Worm (Caenorhabditis elegans) whole organism, young adult: ENCODE measurements around the gene Y46G5A.15.

Source experiments
- B0035.1 ChIP-seq: sonication (generic microtip); optimal IDR thresholded peaks from 2 replicates; lab custom pipeline; 2016; ENCODE audit warnings: missing genetic modification characterization, mild to moderate bottlenecking, missing compliant biosample characterization, missing genotype, missing genetic modification reagents
- B0261.1 ChIP-seq: sonication (generic microtip); optimal IDR thresholded peaks from 2 replicates; lab custom pipeline; 2016; ENCODE audit warnings: mild to moderate bottlenecking, missing genetic modification characterization, moderate library complexity, missing compliant biosample characterization
- C06A6.2 ChIP-seq: fragments of 200-800 bp; sonication (Bioruptor generic); conservative IDR thresholded peaks from 2 replicates; pipeline ENCODE4 v1.3.6; 2022; ENCODE audit warnings: missing genetic modification characterization, missing compliant biosample characterization
- D2030.7 ChIP-seq: fragments of 200-800 bp; sonication (Bioruptor generic); IDR thresholded peaks from 2 replicates; pipeline ENCODE4 v1.3.6; 2022; ENCODE audit warnings: missing genetic modification reagents, missing genetic modification characterization, missing compliant biosample characterization
- F22D6.2 ChIP-seq: sonication (generic microtip); optimal IDR thresholded peaks from 2 replicates; lab custom pipeline; 2016; ENCODE audit warnings: mild to moderate bottlenecking, missing genetic modification characterization, missing compliant biosample characterization
- F49E8.2 ChIP-seq: sonication (generic microtip); optimal IDR thresholded peaks from 3 replicates; lab custom pipeline; 2017; ENCODE audit warnings: missing genetic modification characterization, mild to moderate bottlenecking, missing compliant biosample characterization, antibody characterized with exemption, moderate library complexity; ENCODE audit not compliant: insufficient read depth
- K12H6.12 ChIP-seq: fragments of 200-800 bp; sonication (Bioruptor generic); optimal IDR thresholded peaks from 2 replicates; lab custom pipeline; 2018; ENCODE audit warnings: mild to moderate bottlenecking, missing genetic modification characterization, missing compliant biosample characterization
- T07F8.4 ChIP-seq: sonication (generic microtip); optimal IDR thresholded peaks from 2 replicates; lab custom pipeline; 2016; ENCODE audit warnings: mild to moderate bottlenecking, missing genetic modification characterization, moderate library complexity, missing compliant biosample characterization
- T26A5.8 ChIP-seq: sonication (generic microtip); optimal IDR thresholded peaks from 2 replicates; lab custom pipeline; 2016; ENCODE audit warnings: missing genetic modification characterization, missing compliant biosample characterization
- Y53F4B.3 ChIP-seq: fragments of 200-800 bp; sonication (Bioruptor generic); IDR thresholded peaks from 2 replicates; pipeline ENCODE4 v1.3.6; 2022; ENCODE audit warnings: missing genetic modification reagents, missing genetic modification characterization, missing compliant biosample characterization
- Y56A3A.18 ChIP-seq: fragments of 200-800 bp; sonication (Bioruptor generic); IDR thresholded peaks from 2 replicates; pipeline ENCODE4 v1.3.6; 2022; ENCODE audit warnings: missing genetic modification reagents, missing genetic modification characterization, missing compliant biosample characterization
- Y67H2A.10 ChIP-seq: fragments of 200-800 bp; sonication (Bioruptor generic); conservative IDR thresholded peaks from 2 replicates; pipeline ENCODE4 v1.3.6; 2022; ENCODE audit warnings: missing genetic modification reagents, missing genetic modification characterization, missing compliant biosample characterization
- akir-1 ChIP-seq: fragments of 200-800 bp; sonication (Bioruptor generic); optimal IDR thresholded peaks from 2 replicates; lab custom pipeline; 2018; ENCODE audit warnings: mild to moderate bottlenecking, missing genetic modification characterization, moderate library complexity, missing compliant biosample characterization
- aptf-2 ChIP-seq: fragments of 200-800 bp; sonication (Bioruptor generic); conservative IDR thresholded peaks from 2 replicates; pipeline ENCODE4 v1.3.6; 2022; ENCODE audit warnings: missing genetic modification reagents, missing genetic modification characterization, missing compliant biosample characterization
- atf-7 ChIP-seq: sonication (generic microtip); optimal IDR thresholded peaks from 2 replicates; lab custom pipeline; 2017; ENCODE audit warnings: mild to moderate bottlenecking, missing genetic modification characterization, missing compliant biosample characterization
- attf-3 ChIP-seq: fragments of 200-800 bp; sonication (Bioruptor generic); conservative IDR thresholded peaks from 2 replicates; pipeline ENCODE4 v1.3.6; 2022; ENCODE audit warnings: missing genetic modification reagents, missing genetic modification characterization, missing compliant biosample characterization
- bed-1 ChIP-seq: fragments of 200-800 bp; sonication (Bioruptor generic); IDR thresholded peaks from 2 replicates; pipeline ENCODE4 v1.3.6; 2022; ENCODE audit warnings: missing genetic modification reagents, missing genetic modification characterization, missing compliant biosample characterization
- cebp-1 ChIP-seq, 2 experiments: fragments of 200-800 bp in 1 of 2; sonication (Bioruptor generic) in 1 of 2; sonication (generic microtip) in 1 of 2; IDR thresholded peaks in 1 of 2; optimal IDR thresholded peaks in 1 of 2; 2 replicates each; pipeline versions ENCODE4 v1.3.6 to Lab custom; 2017 to 2022; ENCODE audit warnings: missing compliant biosample characterization in 2 of 2, missing genetic modification characterization in 2 of 2, mild to moderate bottlenecking in 1 of 2, missing genetic modification reagents in 1 of 2, moderate library complexity in 1 of 2
- ceh-27 ChIP-seq: fragments of 200-800 bp; sonication (Bioruptor generic); optimal IDR thresholded peaks from 2 replicates; lab custom pipeline; 2018; ENCODE audit warnings: mild to moderate bottlenecking, missing genetic modification characterization, moderate library complexity, missing compliant biosample characterization
- ceh-40 ChIP-seq: fragments of 200-800 bp; sonication (Bioruptor generic); IDR thresholded peaks from 2 replicates; pipeline ENCODE4 v1.3.6; 2022; ENCODE audit warnings: missing genetic modification characterization, missing compliant biosample characterization
- ceh-58 ChIP-seq: fragments of 200-800 bp; sonication (Bioruptor generic); IDR thresholded peaks from 2 replicates; pipeline ENCODE4 v1.3.6; 2022; ENCODE audit warnings: missing genetic modification characterization, missing compliant biosample characterization
- ceh-91 ChIP-seq: fragments of 200-800 bp; sonication (Bioruptor generic); IDR thresholded peaks from 2 replicates; pipeline ENCODE4 v1.3.6; 2022; ENCODE audit warnings: missing genetic modification reagents, missing genetic modification characterization, missing compliant biosample characterization
- egl-18 ChIP-seq: fragments of 200-800 bp; sonication (Bioruptor generic); IDR thresholded peaks from 2 replicates; pipeline ENCODE4 v1.3.6; 2022; ENCODE audit warnings: missing genetic modification reagents, missing genetic modification characterization, missing compliant biosample characterization
- egl-44 ChIP-seq: fragments of 200-800 bp; sonication (Bioruptor generic); IDR thresholded peaks from 2 replicates; pipeline ENCODE4 v1.3.6; 2022; ENCODE audit warnings: missing genetic modification reagents, missing genetic modification characterization, missing compliant biosample characterization
- gei-17 ChIP-seq: fragments of 200-800 bp; sonication (Bioruptor generic); optimal IDR thresholded peaks from 2 replicates; lab custom pipeline; 2018; ENCODE audit warnings: mild to moderate bottlenecking, missing genetic modification characterization, missing compliant biosample characterization
- hlh-26 ChIP-seq: fragments of 200-800 bp; sonication (Bioruptor generic); conservative IDR thresholded peaks from 2 replicates; pipeline ENCODE4 v1.3.6; 2022; ENCODE audit warnings: missing genetic modification reagents, missing genetic modification characterization, missing compliant biosample characterization
- hsf-1 ChIP-seq: fragments of 200-800 bp; sonication (Bioruptor generic); IDR thresholded peaks from 2 replicates; pipeline ENCODE4 v1.3.6; 2022; ENCODE audit warnings: missing genetic modification reagents, missing genetic modification characterization, missing compliant biosample characterization
- lag-1 ChIP-seq: fragments of 200-800 bp; sonication (Bioruptor generic); IDR thresholded peaks from 2 replicates; pipeline ENCODE4 v1.3.6; 2022; ENCODE audit warnings: missing genetic modification reagents, missing genetic modification characterization, missing compliant biosample characterization
- lin-35 ChIP-seq, 3 experiments: fragments of 150-350 bp in 2 of 3; sonication (generic microtip) in 1 of 3; optimal IDR thresholded peaks; 2 replicates each; lab custom pipeline; 2014 to 2018; ENCODE audit warnings: missing biosample characterization in 3 of 3, missing genetic modification characterization in 3 of 3, missing genetic modification reagents in 3 of 3
- lin-54 ChIP-seq: fragments of 200-800 bp; sonication (Bioruptor generic); optimal IDR thresholded peaks from 2 replicates; lab custom pipeline; 2018; ENCODE audit warnings: mild to moderate bottlenecking, missing genetic modification characterization, missing compliant biosample characterization
- lir-1 ChIP-seq: fragments of 200-800 bp; sonication (Bioruptor generic); conservative IDR thresholded peaks from 2 replicates; pipeline ENCODE4 v1.3.6; 2022; ENCODE audit warnings: missing genetic modification reagents, missing genetic modification characterization, missing compliant biosample characterization
- nfya-1 ChIP-seq: sonication (generic microtip); optimal IDR thresholded peaks from 2 replicates; lab custom pipeline; 2017; ENCODE audit warnings: antibody characterized with exemption, missing compliant biosample characterization, missing genetic modification characterization, borderline replicate concordance; ENCODE audit not compliant: insufficient read depth
- nhr-27 ChIP-seq: fragments of 200-800 bp; sonication (Bioruptor generic); optimal IDR thresholded peaks from 2 replicates; lab custom pipeline; 2018; ENCODE audit warnings: mild to moderate bottlenecking, missing genetic modification characterization, moderate library complexity, missing compliant biosample characterization
- pbrm-1 ChIP-seq: fragments of 200-800 bp; sonication (Bioruptor generic); IDR thresholded peaks from 2 replicates; pipeline ENCODE4 v1.3.6; 2022; ENCODE audit warnings: missing genetic modification reagents, missing genetic modification characterization, missing compliant biosample characterization
- pha-4 ChIP-seq: fragments of 150-350 bp; sonication (generic microtip); optimal IDR thresholded peaks from 2 replicates; lab custom pipeline; 2014; ENCODE audit warnings: missing biosample characterization, missing genetic modification reagents, missing genetic modification characterization
- rpc-1 ChIP-seq, 2 experiments: fragments of 150-350 bp in 1 of 2; sonication (generic microtip) in 1 of 2; optimal IDR thresholded peaks; 2 replicates each; lab custom pipeline; 2014 to 2018; ENCODE audit warnings: missing biosample characterization in 1 of 2, missing genetic modification characterization in 1 of 2, missing genetic modification reagents in 1 of 2, missing genotype in 1 of 2
- sdz-38 ChIP-seq: sonication (generic microtip); optimal IDR thresholded peaks from 2 replicates; lab custom pipeline; 2016; ENCODE audit warnings: missing genotype, missing genetic modification characterization, missing compliant biosample characterization
- snpc-1.1 ChIP-seq: sonication (generic microtip); optimal IDR thresholded peaks from 2 replicates; lab custom pipeline; 2017; ENCODE audit warnings: missing genetic modification characterization, mild to moderate bottlenecking, missing compliant biosample characterization, antibody characterized with exemption, moderate library complexity, missing genotype, missing genetic modification reagents; ENCODE audit not compliant: insufficient read depth
- snpc-1.3 ChIP-seq: sonication (generic microtip); optimal IDR thresholded peaks from 2 replicates; lab custom pipeline; 2017; ENCODE audit warnings: missing genetic modification characterization, mild to moderate bottlenecking, missing compliant biosample characterization, antibody characterized with exemption, moderate library complexity, missing genotype, missing genetic modification reagents; ENCODE audit not compliant: insufficient read depth
- somi-1 ChIP-seq: fragments of 200-800 bp; sonication (Bioruptor generic); optimal IDR thresholded peaks from 2 replicates; lab custom pipeline; 2018; ENCODE audit warnings: mild to moderate bottlenecking, missing genetic modification characterization, missing compliant biosample characterization
- tbp1 ChIP-seq: fragments of 200-800 bp; sonication (Bioruptor generic); optimal IDR thresholded peaks from 2 replicates; lab custom pipeline; 2018; ENCODE audit warnings: mild to moderate bottlenecking, missing genetic modification characterization, missing compliant biosample characterization
- tbx-9 ChIP-seq: sonication (generic microtip); optimal IDR thresholded peaks from 2 replicates; lab custom pipeline; 2016; ENCODE audit warnings: borderline replicate concordance, missing genetic modification characterization, inconsistent platforms, missing compliant biosample characterization
- xnd-1 ChIP-seq: sonication (generic microtip); optimal IDR thresholded peaks from 2 replicates; lab custom pipeline; 2016; ENCODE audit warnings: missing genotype, missing genetic modification reagents, missing genetic modification characterization, missing compliant biosample characterization
- zfh-2 ChIP-seq: fragments of 200-800 bp; sonication (Bioruptor generic); conservative IDR thresholded peaks from 2 replicates; pipeline ENCODE4 v1.3.6; 2022; ENCODE audit warnings: missing genetic modification reagents, missing genetic modification characterization, missing compliant biosample characterization
- zim-3 ChIP-seq: sonication (generic microtip); optimal IDR thresholded peaks from 2 replicates; lab custom pipeline; 2017; ENCODE audit warnings: mild to moderate bottlenecking, missing genetic modification characterization, moderate library complexity, missing compliant biosample characterization
- ztf-3 ChIP-seq: fragments of 200-800 bp; sonication (Bioruptor generic); optimal IDR thresholded peaks from 2 replicates; lab custom pipeline; 2018; ENCODE audit warnings: mild to moderate bottlenecking, missing genetic modification characterization, missing compliant biosample characterization

The Y46G5A.15 gene

DNA sequence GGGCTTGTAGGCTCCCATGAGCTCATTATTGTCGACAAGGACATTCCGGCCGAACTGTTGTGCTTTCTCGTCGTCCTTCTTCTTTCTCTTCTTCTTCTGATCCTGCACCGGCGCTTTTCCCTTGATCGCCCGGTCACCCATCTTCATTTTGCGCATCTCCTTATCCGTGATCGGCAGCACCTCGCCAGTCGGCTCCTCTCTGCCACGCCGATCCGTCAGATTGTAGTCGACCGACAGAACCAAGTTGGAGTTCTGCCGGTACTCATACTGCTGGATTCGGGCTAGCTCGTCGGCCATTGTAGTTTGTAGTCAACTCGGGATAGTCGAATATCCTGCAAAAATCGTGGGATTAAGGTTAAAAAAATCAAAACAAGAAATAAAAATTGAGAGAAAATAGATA is 48.6 kb downstream of the Y46G5A.15 start, which contains the start of gene snrp-200 (continued):
- peak; percentile 76 for TF ChIP-seq zfh-2
- TF ChIP-seq aptf-2 (GFP tag; lab: Robert Waterston, UW): no peak
- TF ChIP-seq atf-7 (tag; lab: Kevin White, UChicago): peak; percentile 53
- no peak for TF ChIP-seq C06A6.2 (GFP tag; lab: Robert Waterston, UW)
- no peak for TF ChIP-seq F49E8.2 (tag; lab: Kevin White, UChicago)
- no peak for TF ChIP-seq D2030.7 (GFP tag; lab: Robert Waterston, UW)
- TF ChIP-seq lin-35 (GFP tag; optimal IDR thresholded peaks at IDR 0.05; lab: Kevin White, UChicago): no peak
- TF ChIP-seq bed-1 (GFP tag; lab: Robert Waterston, UW): no peak
- TF ChIP-seq egl-44 (GFP tag; lab: Robert Waterston, UW): no peak
- TF ChIP-seq T07F8.4 (tag; lab: Kevin White, UChicago): no peak
- no peak for TF ChIP-seq hlh-26 (GFP tag; lab: Robert Waterston, UW)
- TF ChIP-seq snpc-1.3: no peak
- TF ChIP-seq T26A5.8: peak; percentile 36
- no peak for TF ChIP-seq ztf-3 (GFP tag; lab: Kevin White, UChicago)
- no peak for TF ChIP-seq akir-1 (GFP tag; lab: Kevin White, UChicago)
- TF ChIP-seq F22D6.2 (tag; lab: Kevin White, UChicago): no peak
- TF ChIP-seq ceh-27: no peak
- TF ChIP-seq pha-4 (tag; lab: Kevin White, UChicago): no peak
- TF ChIP-seq nfya-1 (tag; lab: Kevin White, UChicago): no peak
- no peak for TF ChIP-seq nhr-27 (tag; lab: Kevin White, UChicago)
- TF ChIP-seq sdz-38 (tag; lab: Kevin White, UChicago): no peak
- TF ChIP-seq ceh-91 (GFP tag; lab: Robert Waterston, UW): no peak
- TF ChIP-seq Y67H2A.10 (GFP tag; lab: Robert Waterston, UW): no peak
- no peak for TF ChIP-seq B0261.1 (tag; lab: Kevin White, UChicago)
- peak; percentile 84 for TF ChIP-seq hsf-1 (GFP tag; lab: Robert Waterston, UW)
- TF ChIP-seq gei-17 (GFP tag; lab: Kevin White, UChicago): no peak
- peak; percentile 14 for TF ChIP-seq xnd-1 (tag; lab: Kevin White, UChicago)
- TF ChIP-seq snpc-1.1 (tag; lab: Kevin White, UChicago): no peak
- TF ChIP-seq attf-3 (GFP tag; lab: Robert Waterston, UW): 0 out of 2 replicates have a peak, but pooled peaks have one; percentile 9
- no peak for TF ChIP-seq tbp1 (GFP tag; lab: Kevin White, UChicago)
- TF ChIP-seq lir-1 (GFP tag; lab: Robert Waterston, UW): no peak
- no peak for TF ChIP-seq lag-1 (GFP tag; lab: Robert Waterston, UW)
- TF ChIP-seq ceh-58 (GFP tag; lab: Robert Waterston, UW): no peak
- peak; percentile 58; the same call in 1 of the 2 replicates for TF ChIP-seq Y56A3A.18 (GFP tag; lab: Robert Waterston, UW)
- TF ChIP-seq pbrm-1: no peak
- no peak for TF ChIP-seq cebp-1 (GFP tag; IDR thresholded peaks at IDR 0.05; lab: Robert Waterston, UW)
- peak; percentile 13 for TF ChIP-seq cebp-1 (tag; optimal IDR thresholded peaks at IDR 0.05; lab: Kevin White, UChicago)
- TF ChIP-seq rpc-1 (optimal IDR thresholded peaks at IDR 0.05; lab: Kevin White, UChicago): no peak
- no peak for TF ChIP-seq rpc-1 (tag; optimal IDR thresholded peaks at IDR 0.05; lab: Kevin White, UChicago)
- TF ChIP-seq zim-3 (tag; lab: Kevin White, UChicago): peak; percentile 79
- TF ChIP-seq ceh-40: no peak
- TF ChIP-seq B0035.1 (tag; lab: Kevin White, UChicago): no peak
- TF ChIP-seq Y53F4B.3 (GFP tag; lab: Robert Waterston, UW): no peak
- TF ChIP-seq egl-18 (GFP tag; lab: Robert Waterston, UW): no peak
- no peak for TF ChIP-seq K12H6.12 (tag; lab: Kevin White, UChicago)
- no peak for TF ChIP-seq somi-1 (GFP tag; lab: Kevin White, UChicago)
- TF ChIP-seq lin-54 (GFP tag; lab: Kevin White, UChicago): peak; percentile 0
- TF ChIP-seq tbx-9 (tag; lab: Kevin White, UChicago): no peak
